Worm (Caenorhabditis elegans) whole organism, L4 larva: ENCODE results near the gene R09A8.1.

Experiments used
- F26F4.8 ChIP-seq: fragments of 200-800 bp; sonication (Bioruptor generic); conservative IDR thresholded peaks from 2 replicates; pipeline ENCODE4 v1.3.6; 2022; ENCODE audit warnings: missing genetic modification characterization, missing compliant biosample characterization
- F37D6.2 ChIP-seq: sonication (generic microtip); optimal IDR thresholded peaks from 2 replicates; lab custom pipeline; 2016; ENCODE audit warnings: mild to moderate bottlenecking, missing genetic modification characterization, missing compliant biosample characterization
- F44E2.7 ChIP-seq: fragments of 200-800 bp; sonication (Bioruptor generic); IDR thresholded peaks from 2 replicates; pipeline ENCODE4 v2.1.2; 2022; ENCODE audit warnings: missing genetic modification characterization, missing compliant biosample characterization
- R02D3.7 ChIP-seq: fragments of 150-350 bp; sonication (generic microtip); optimal IDR thresholded peaks from 3 replicates; lab custom pipeline; 2014; ENCODE audit warnings: missing biosample characterization, missing genetic modification characterization
- T26A8.4 ChIP-seq: fragments of 200-800 bp; sonication (Bioruptor generic); IDR thresholded peaks from 2 replicates; pipeline ENCODE4 v1.3.6; 2022; ENCODE audit warnings: missing genetic modification characterization, missing compliant biosample characterization
- Y48G9A.11 ChIP-seq: fragments of 200-800 bp; sonication (Bioruptor generic); IDR thresholded peaks from 2 replicates; pipeline ENCODE4 v1.3.6; 2022; ENCODE audit warnings: missing genetic modification reagents, missing genetic modification characterization, missing compliant biosample characterization
- Y75B8A.6 ChIP-seq: fragments of 200-800 bp; sonication (Bioruptor generic); IDR thresholded peaks from 2 replicates; pipeline ENCODE4 v1.3.6; 2022; ENCODE audit warnings: missing genetic modification reagents, missing genetic modification characterization, missing compliant biosample characterization
- aha-1 ChIP-seq: fragments of 150-350 bp; peaks from one replicate; lab custom pipeline; 2014; ENCODE audit warnings: missing biosample characterization, missing genetic modification characterization
- ama-1 ChIP-seq: fragments of 150-350 bp; optimal IDR thresholded peaks from 2 replicates; lab custom pipeline; 2014; ENCODE audit warnings: inconsistent platforms, mixed read lengths
- attf-4 ChIP-seq: sonication (generic microtip); optimal IDR thresholded peaks from 3 replicates; lab custom pipeline; 2017; ENCODE audit warnings: missing biosample characterization, missing genetic modification characterization
- ceh-62 ChIP-seq: sonication (generic microtip); optimal IDR thresholded peaks from 2 replicates; lab custom pipeline; 2017; ENCODE audit warnings: missing biosample characterization, missing genetic modification characterization
- ces-1 ChIP-seq: fragments of 150-350 bp; sonication (generic microtip); optimal IDR thresholded peaks from 4 replicates; lab custom pipeline; 2014; ENCODE audit warnings: missing biosample characterization, missing genetic modification reagents, missing genetic modification characterization
- ctbp-1 ChIP-seq: fragments of 200-800 bp; sonication (Bioruptor generic); IDR thresholded peaks from 2 replicates; pipeline ENCODE4 v1.3.6; 2022; ENCODE audit warnings: missing genetic modification reagents, missing genetic modification characterization, missing compliant biosample characterization
- daf-8 ChIP-seq: fragments of 200-800 bp; sonication (Bioruptor generic); IDR thresholded peaks from 2 replicates; pipeline ENCODE4 v1.3.6; 2022; ENCODE audit warnings: missing genetic modification characterization, missing compliant biosample characterization
- dmd-9 ChIP-seq: fragments of 200-800 bp; sonication (Bioruptor generic); IDR thresholded peaks from 2 replicates; pipeline ENCODE4 v1.3.6; 2022; ENCODE audit warnings: missing genetic modification reagents, missing genetic modification characterization, missing compliant biosample characterization
- duxl-1 ChIP-seq: sonication (generic microtip); optimal IDR thresholded peaks from 2 replicates; lab custom pipeline; 2016; ENCODE audit warnings: mild to moderate bottlenecking, missing genetic modification characterization, moderate library complexity, missing compliant biosample characterization; ENCODE audit not compliant: poor library complexity
- egl-27 ChIP-seq: sonication (generic microtip); optimal IDR thresholded peaks from 3 replicates; lab custom pipeline; 2017; ENCODE audit warnings: missing biosample characterization, missing genetic modification reagents, missing genetic modification characterization
- fos-1 ChIP-seq: fragments of 150-350 bp; optimal IDR thresholded peaks from 2 replicates; lab custom pipeline; 2014; ENCODE audit warnings: missing biosample characterization, missing genetic modification characterization
- hlh-11 ChIP-seq: fragments of 200-800 bp; sonication (Bioruptor generic); optimal IDR thresholded peaks from 2 replicates; lab custom pipeline; 2018; ENCODE audit warnings: mild to moderate bottlenecking, missing genetic modification characterization, missing compliant biosample characterization
- hlh-30 ChIP-seq: sonication (generic microtip); optimal IDR thresholded peaks from 2 replicates; lab custom pipeline; 2017; ENCODE audit warnings: antibody characterized with exemption, mild to moderate bottlenecking, missing genetic modification characterization, missing compliant biosample characterization; ENCODE audit not compliant: insufficient read depth
- hmg-1.1 ChIP-seq: fragments of 200-800 bp; sonication (Bioruptor generic); IDR thresholded peaks from 2 replicates; pipeline ENCODE4 v1.3.6; 2022; ENCODE audit warnings: missing genetic modification reagents, missing genetic modification characterization, missing compliant biosample characterization
- lin-13 ChIP-seq: fragments of 150-350 bp; optimal IDR thresholded peaks from 2 replicates; lab custom pipeline; 2014; ENCODE audit warnings: missing biosample characterization, missing genetic modification reagents, missing genetic modification characterization
- lin-15B ChIP-seq: fragments of 150-350 bp; sonication (generic microtip); optimal IDR thresholded peaks from 3 replicates; lab custom pipeline; 2014; ENCODE audit warnings: missing biosample characterization, missing genetic modification characterization
- lin-29 ChIP-seq: fragments of 200-800 bp; sonication (Bioruptor generic); IDR thresholded peaks from 2 replicates; pipeline ENCODE4 v1.3.6; 2022; ENCODE audit warnings: missing genetic modification reagents, missing genetic modification characterization, missing compliant biosample characterization
- lin-38 ChIP-seq: fragments of 200-800 bp; sonication (Bioruptor generic); IDR thresholded peaks from 2 replicates; pipeline ENCODE4 v1.3.6; 2022; ENCODE audit warnings: missing genetic modification reagents, missing genetic modification characterization, missing compliant biosample characterization
- lsy-2 ChIP-seq, 2 experiments: fragments of 150-350 bp in 1 of 2; sonication (generic microtip) in 1 of 2; optimal IDR thresholded peaks; 2 replicates each; lab custom pipeline; 2014 to 2017; ENCODE audit warnings: missing biosample characterization in 2 of 2, missing genetic modification characterization in 2 of 2
- mdl-1 ChIP-seq, 2 experiments: fragments of 150-350 bp in 1 of 2; sonication (generic microtip) in 1 of 2; optimal IDR thresholded peaks; 2 replicates each; lab custom pipeline; 2014 to 2017; ENCODE audit warnings: missing biosample characterization in 2 of 2, missing genetic modification characterization in 2 of 2
- mep-1 ChIP-seq: fragments of 150-350 bp; sonication (generic microtip); optimal IDR thresholded peaks from 3 replicates; lab custom pipeline; 2014; ENCODE audit warnings: missing biosample characterization, missing genetic modification characterization
- mes-2 ChIP-seq: sonication (generic microtip); optimal IDR thresholded peaks from 2 replicates; lab custom pipeline; 2016; ENCODE audit warnings: missing genotype, mild to moderate bottlenecking, missing genetic modification characterization, missing compliant biosample characterization; ENCODE audit not compliant: poor library complexity, severe bottlenecking
- mxl-3 ChIP-seq: fragments of 200-800 bp; sonication (Bioruptor generic); optimal IDR thresholded peaks from 2 replicates; lab custom pipeline; 2018; ENCODE audit warnings: mild to moderate bottlenecking, missing genetic modification characterization, missing compliant biosample characterization
- nhr-25 ChIP-seq: sonication (generic microtip); optimal IDR thresholded peaks from 2 replicates; lab custom pipeline; 2017; ENCODE audit warnings: missing genetic modification characterization, mild to moderate bottlenecking, missing compliant biosample characterization, antibody characterized with exemption, moderate library complexity, borderline replicate concordance; ENCODE audit not compliant: insufficient read depth
- nhr-28 ChIP-seq: fragments of 150-350 bp; optimal IDR thresholded peaks from 2 replicates; lab custom pipeline; 2014; ENCODE audit warnings: missing biosample characterization, missing genetic modification characterization
- nhr-42 ChIP-seq: fragments of 200-800 bp; sonication (Bioruptor generic); IDR thresholded peaks from 2 replicates; pipeline ENCODE4 v1.3.6; 2022; ENCODE audit warnings: missing genetic modification characterization, missing compliant biosample characterization
- nhr-48 ChIP-seq: sonication (generic microtip); optimal IDR thresholded peaks from 2 replicates; lab custom pipeline; 2016; ENCODE audit warnings: mild to moderate bottlenecking, missing genetic modification characterization, missing compliant biosample characterization
- nhr-6 ChIP-seq: fragments of 150-350 bp; optimal IDR thresholded peaks from 2 replicates; lab custom pipeline; 2014; ENCODE audit warnings: missing biosample characterization, missing genetic modification characterization
- saeg-2 ChIP-seq: fragments of 200-800 bp; sonication (Bioruptor generic); IDR thresholded peaks from 2 replicates; pipeline ENCODE4 v1.3.6; 2022; ENCODE audit warnings: missing genetic modification reagents, missing genetic modification characterization, missing compliant biosample characterization
- sdz-12 ChIP-seq: fragments of 200-800 bp; sonication (Bioruptor generic); optimal IDR thresholded peaks from 2 replicates; lab custom pipeline; 2018; ENCODE audit warnings: mild to moderate bottlenecking, missing genetic modification characterization, missing compliant biosample characterization
- set-16 ChIP-seq: fragments of 200-800 bp; sonication (Bioruptor generic); IDR thresholded peaks from 2 replicates; pipeline ENCODE4 v1.3.6; 2022; ENCODE audit warnings: missing genetic modification reagents, missing genetic modification characterization, missing compliant biosample characterization
- spr-1 ChIP-seq: sonication (generic microtip); optimal IDR thresholded peaks from 2 replicates; lab custom pipeline; 2016; ENCODE audit warnings: mild to moderate bottlenecking, missing genetic modification characterization, missing compliant biosample characterization
- spr-3 ChIP-seq: fragments of 200-800 bp; sonication (Bioruptor generic); optimal IDR thresholded peaks from 2 replicates; lab custom pipeline; 2018; ENCODE audit warnings: mild to moderate bottlenecking, missing genetic modification characterization, missing compliant biosample characterization
- tag-97 ChIP-seq: fragments of 200-800 bp; sonication (Bioruptor generic); IDR thresholded peaks from 2 replicates; pipeline ENCODE4 v1.3.6; 2022; ENCODE audit warnings: missing genetic modification characterization, missing compliant biosample characterization
- unc-130 ChIP-seq: sonication (generic microtip); optimal IDR thresholded peaks from 2 replicates; lab custom pipeline; 2016; ENCODE audit warnings: missing genetic modification reagents, missing genetic modification characterization, missing compliant biosample characterization
- vab-7 ChIP-seq: fragments of 200-800 bp; sonication (Bioruptor generic); IDR thresholded peaks from 2 replicates; pipeline ENCODE4 v1.3.6; 2022; ENCODE audit warnings: missing genetic modification reagents, missing genetic modification characterization, missing compliant biosample characterization
- zfp-2 ChIP-seq: sonication (generic microtip); optimal IDR thresholded peaks from 2 replicates; lab custom pipeline; 2016; ENCODE audit warnings: mild to moderate bottlenecking, missing genetic modification characterization, missing compliant biosample characterization
- zip-2 ChIP-seq: fragments of 150-350 bp; optimal IDR thresholded peaks from 2 replicates; lab custom pipeline; 2014; ENCODE audit warnings: missing biosample characterization, missing genetic modification characterization

Gene R09A8.1

DNA sequence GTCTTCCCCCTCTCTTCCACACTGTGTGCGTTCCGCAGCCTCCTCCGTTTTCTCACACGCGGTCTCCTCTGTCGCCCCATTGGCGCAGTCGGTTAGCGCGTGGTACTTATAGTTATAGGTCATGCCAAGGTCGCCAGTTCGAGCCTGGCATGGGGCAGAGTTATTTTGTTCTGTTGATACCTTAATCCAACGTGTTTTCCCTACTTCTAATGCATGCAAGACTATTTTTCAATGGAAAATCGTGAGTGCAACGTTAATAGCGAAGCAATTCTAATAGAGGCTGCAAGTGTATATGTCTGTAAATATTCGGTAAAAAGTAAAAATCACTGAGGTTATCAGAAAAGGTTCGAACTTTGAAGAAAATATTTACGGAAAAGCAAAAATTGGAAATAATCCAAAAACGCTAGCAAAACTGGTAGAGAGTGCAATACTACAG lies 47.6 kb downstream of the R09A8.1 start (continued):
- TF ChIP-seq mes-2 (tag; lab: Kevin White, UChicago): peak; percentile 79
- peak; percentile 77 for TF ChIP-seq lin-13 (GFP tag; lab: Kevin White, UChicago)
- no peak for TF ChIP-seq nhr-28 (tag; lab: Kevin White, UChicago)
- peak; percentile 68; the same call in 1 of the 2 replicates for TF ChIP-seq vab-7
- peak; percentile 92 for TF ChIP-seq hmg-1.1 (GFP tag; lab: Robert Waterston, UW)
- TF ChIP-seq hlh-30 (tag; lab: Kevin White, UChicago): peak; percentile 95
- peak; percentile 74 for TF ChIP-seq mep-1 (tag; lab: Kevin White, UChicago)
- TF ChIP-seq saeg-2 (GFP tag; lab: Robert Waterston, UW): no peak
- TF ChIP-seq attf-4 (tag; lab: Kevin White, UChicago): no peak
- peak; percentile 69 for TF ChIP-seq spr-1 (tag; lab: Kevin White, UChicago)
- TF ChIP-seq Y75B8A.6: no peak
- TF ChIP-seq mxl-3 (GFP tag; lab: Kevin White, UChicago): peak; percentile 78
- peak; percentile 54 for TF ChIP-seq F37D6.2 (tag; lab: Kevin White, UChicago)
- TF ChIP-seq duxl-1 (tag; lab: Kevin White, UChicago): peak; percentile 59
- no peak for TF ChIP-seq fos-1 (tag; lab: Kevin White, UChicago)
- peak; percentile 44 to 66 for TF ChIP-seq mdl-1 (tag; optimal IDR thresholded peaks at IDR 0.05; lab: Kevin White, UChicago)
- TF ChIP-seq ceh-62 (tag; lab: Kevin White, UChicago): no peak
- TF ChIP-seq lin-38 (GFP tag; lab: Robert Waterston, UW): peak; percentile 66
- no peak for TF ChIP-seq tag-97 (GFP tag; lab: Robert Waterston, UW)
- peak; percentile 83; the same call in 1 of the 2 replicates for TF ChIP-seq dmd-9 (GFP tag; lab: Robert Waterston, UW)
- peak; percentile 80 for TF ChIP-seq T26A8.4
- TF ChIP-seq daf-8: no peak
- TF ChIP-seq zip-2 (tag; lab: Kevin White, UChicago): no peak
- TF ChIP-seq lin-15B: no peak
- 0 out of 2 replicates have a peak, but pooled peaks have one; percentile 36 for TF ChIP-seq F44E2.7 (GFP tag; lab: Robert Waterston, UW)
- peak; percentile 44 for TF ChIP-seq zfp-2 (tag; lab: Kevin White, UChicago)
- peak; percentile 0 for TF ChIP-seq sdz-12 (GFP tag; lab: Kevin White, UChicago)
- peak; percentile 65 for TF ChIP-seq nhr-6 (tag; lab: Kevin White, UChicago)
- peak; percentile 85 for TF ChIP-seq spr-3 (GFP tag; lab: Kevin White, UChicago)

DNA sequence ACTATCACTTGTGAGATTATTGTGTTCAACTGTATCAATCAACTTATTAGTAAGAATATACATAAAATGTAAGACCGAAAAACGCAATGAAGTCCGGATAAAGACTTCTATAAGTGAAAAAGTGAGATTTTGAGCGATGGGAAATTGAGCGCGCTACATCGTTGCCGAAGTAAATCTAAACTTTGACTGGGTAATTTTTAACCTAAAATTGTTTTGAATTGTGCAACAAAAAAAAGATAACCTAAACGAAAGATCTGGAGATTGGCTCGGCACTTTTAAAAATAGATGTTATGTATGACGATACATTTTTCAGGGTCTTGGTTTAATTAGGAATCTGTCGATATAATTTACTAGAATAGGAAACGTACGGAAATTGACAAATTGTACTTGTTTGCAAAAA lies 49.6 kb downstream of the R09A8.1 start:
- TF ChIP-seq nhr-25 (tag; lab: Kevin White, UChicago) (peak; percentile 47), lin-38 (GFP tag; lab: Robert Waterston, UW) (no peak), F26F4.8 (GFP tag; lab: Robert Waterston, UW) (no peak), lsy-2 (tag; optimal IDR thresholded peaks at IDR 0.05; lab: Kevin White, UChicago) (no peak), T26A8.4 (no peak), Y48G9A.11 (GFP tag; lab: Robert Waterston, UW) (no peak), nhr-42 (GFP tag; lab: Robert Waterston, UW) (no peak), R02D3.7 (no peak), nhr-48 (tag; lab: Kevin White, UChicago) (no peak), duxl-1 (tag; lab: Kevin White, UChicago) (peak; percentile 10), dmd-9 (GFP tag; lab: Robert Waterston, UW) (no peak), set-16 (GFP tag; lab: Robert Waterston, UW) (no peak), ces-1 (GFP tag; lab: Kevin White, UChicago) (no peak), hlh-11 (no peak), ama-1 (no peak), ctbp-1 (GFP tag; lab: Robert Waterston, UW) (peak; percentile 21; the same call in 1 of the 2 replicates), aha-1 (tag; lab: Kevin White, UChicago) (peak; percentile 95), unc-130 (GFP tag; lab: Kevin White, UChicago) (no peak), nhr-6 (tag; lab: Kevin White, UChicago) (no peak), egl-27 (tag; lab: Kevin White, UChicago) (no peak), lin-29 (GFP tag; lab: Robert Waterston, UW) (no peak)
